Fruit fly (Drosophila melanogaster) whole organism: Measurements from ENCODE around the gene CG43390.

Source experiments
- CG8478 ChIP-seq: fragments of >200 bp; optimal IDR thresholded peaks from 2 replicates; lab custom pipeline; 2018; ENCODE audit warnings: inconsistent platforms
- Dll ChIP-seq: fragments of >200 bp; optimal IDR thresholded peaks from 2 replicates; lab custom pipeline; 2017
- EcR ChIP-seq, 2 experiments: fragments of >200 bp; optimal IDR thresholded peaks; 2 replicates each; lab custom pipeline; 2017; ENCODE audit warnings: missing biosample characterization in 2 of 2, missing genetic modification characterization in 2 of 2, missing genetic modification reagents in 2 of 2
- pan ChIP-seq: fragments of >200 bp; optimal IDR thresholded peaks from 2 replicates; lab custom pipeline; 2017
- psq ChIP-seq: fragments of >200 bp; optimal IDR thresholded peaks from 2 replicates; lab custom pipeline; 2017

DNA sequence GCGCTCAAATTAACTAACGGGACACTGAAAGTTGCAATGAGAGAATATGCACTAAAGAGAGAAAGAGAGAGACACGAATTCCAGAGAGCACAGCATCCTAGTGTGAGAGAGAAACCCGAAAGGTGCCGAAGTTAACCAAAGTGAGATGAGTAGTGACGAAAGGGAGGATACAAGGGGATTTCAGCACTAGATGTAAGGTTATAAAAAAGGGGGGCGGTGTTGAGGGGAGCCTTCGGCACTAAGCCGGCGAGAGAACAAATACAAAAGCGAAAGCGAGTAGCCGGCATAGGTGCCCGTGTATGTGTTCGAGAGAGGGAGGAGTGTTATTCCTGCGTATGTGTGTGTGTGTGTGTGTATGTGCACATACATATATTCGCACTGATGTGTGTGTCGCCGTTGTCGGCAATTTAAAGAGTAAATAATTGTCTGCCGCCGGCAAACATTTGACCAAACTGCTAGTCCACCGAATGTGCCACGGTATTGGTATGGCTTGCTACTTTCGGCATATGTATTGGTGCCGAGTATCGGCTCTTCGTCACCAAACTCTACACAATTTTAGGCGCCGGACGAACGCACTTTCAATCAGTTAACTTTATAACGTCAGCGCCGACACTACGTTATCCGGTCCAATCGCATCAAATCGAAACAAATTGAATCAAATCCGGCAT is 17.0 kb upstream of the CG43390 start, which contains the start of gene CG7368:
- TF ChIP-seq pan (lab: Kevin White, UChicago) = no peak
- no peak for TF ChIP-seq Dll (lab: Kevin White, UChicago)
- TF ChIP-seq psq (lab: Kevin White, UChicago) = no peak
- no peak for TF ChIP-seq CG8478
- TF ChIP-seq EcR (GFP tag; optimal IDR thresholded peaks at IDR 0.05; lab: Kevin White, UChicago) = no peak
